Worm (Caenorhabditis elegans) whole organism, L3 larva: ENCODE results near the gene mrpl-16.

ENCODE experiments used
- R02D3.7 ChIP-seq: fragments of 150-350 bp; optimal IDR thresholded peaks from 2 replicates; lab custom pipeline; 2014; ENCODE audit warnings: missing biosample characterization, missing genetic modification characterization
- ZK546.5 ChIP-seq: sonication (generic microtip); optimal IDR thresholded peaks from 2 replicates; lab custom pipeline; 2017; ENCODE audit warnings: missing biosample characterization, missing genetic modification characterization
- aly-2 ChIP-seq: fragments of 150-350 bp; optimal IDR thresholded peaks from 2 replicates; lab custom pipeline; 2014; ENCODE audit warnings: missing biosample characterization, missing genetic modification characterization
- ama-1 ChIP-seq: fragments of 150-350 bp; optimal IDR thresholded peaks from 2 replicates; lab custom pipeline; 2018
- ceh-16 ChIP-seq: sonication (generic microtip); optimal IDR thresholded peaks from 2 replicates; lab custom pipeline; 2017; ENCODE audit warnings: missing biosample characterization, missing genetic modification characterization
- ceh-28 ChIP-seq: fragments of 150-350 bp; optimal IDR thresholded peaks from 2 replicates; lab custom pipeline; 2014; ENCODE audit warnings: missing biosample characterization, missing genetic modification reagents, missing genetic modification characterization
- ceh-82 ChIP-seq: fragments of 150-350 bp; optimal IDR thresholded peaks from 2 replicates; lab custom pipeline; 2014; ENCODE audit warnings: missing biosample characterization, missing genetic modification characterization
- ceh-9 ChIP-seq: sonication (generic microtip); optimal IDR thresholded peaks from 2 replicates; lab custom pipeline; 2018; ENCODE audit warnings: missing biosample characterization, missing genetic modification characterization
- daf-12 ChIP-seq: fragments of 150-350 bp; optimal IDR thresholded peaks from 2 replicates; lab custom pipeline; 2014; ENCODE audit warnings: missing biosample characterization, missing genetic modification reagents, missing genetic modification characterization
- egl-27 ChIP-seq: sonication (generic microtip); optimal IDR thresholded peaks from 4 replicates; lab custom pipeline; 2017; ENCODE audit warnings: missing biosample characterization, missing genetic modification reagents, missing genetic modification characterization
- egl-5 ChIP-seq: fragments of 150-350 bp; optimal IDR thresholded peaks from 2 replicates; lab custom pipeline; 2017; ENCODE audit warnings: missing biosample characterization, missing genetic modification reagents, missing genetic modification characterization, inconsistent platforms
- elt-1 ChIP-seq: fragments of 150-350 bp; optimal IDR thresholded peaks from 2 replicates; lab custom pipeline; 2014; ENCODE audit warnings: missing biosample characterization, missing genetic modification characterization
- elt-2 ChIP-seq: sonication (generic microtip); optimal IDR thresholded peaks from 2 replicates; lab custom pipeline; 2016; ENCODE audit warnings: missing genetic modification reagents, mild to moderate bottlenecking, missing genetic modification characterization, missing compliant biosample characterization
- elt-3 ChIP-seq, 3 experiments: fragments of 150-350 bp in 1 of 3; sonication (generic microtip) in 2 of 3; optimal IDR thresholded peaks; 2 replicates in 2 of 3; 4 replicates in 1 of 3; lab custom pipeline; 2014 to 2017; ENCODE audit warnings: missing biosample characterization in 3 of 3, missing genetic modification characterization in 3 of 3
- eor-1 ChIP-seq, 2 experiments: fragments of 150-350 bp; optimal IDR thresholded peaks; 2 replicates each; lab custom pipeline; 2014 to 2018; ENCODE audit warnings: missing biosample characterization in 2 of 2, missing genetic modification characterization in 2 of 2
- fkh-10 ChIP-seq: sonication (generic microtip); optimal IDR thresholded peaks from 2 replicates; lab custom pipeline; 2017; ENCODE audit warnings: missing biosample characterization, missing genetic modification reagents, missing genetic modification characterization
- fkh-2 ChIP-seq: fragments of 150-350 bp; optimal IDR thresholded peaks from 2 replicates; lab custom pipeline; 2014; ENCODE audit warnings: missing biosample characterization, missing genetic modification reagents, missing genetic modification characterization
- fos-1 ChIP-seq: fragments of 150-350 bp; optimal IDR thresholded peaks from 2 replicates; lab custom pipeline; 2014; ENCODE audit warnings: missing biosample characterization, missing genetic modification characterization
- hmg-11 ChIP-seq: sonication (generic microtip); optimal IDR thresholded peaks from 2 replicates; lab custom pipeline; 2016; ENCODE audit warnings: missing genetic modification characterization, missing compliant biosample characterization
- jun-1 ChIP-seq: fragments of 150-350 bp; optimal IDR thresholded peaks from 2 replicates; lab custom pipeline; 2014; ENCODE audit warnings: missing biosample characterization, missing genetic modification reagents, missing genetic modification characterization
- lin-15B ChIP-seq: fragments of 150-350 bp; optimal IDR thresholded peaks from 2 replicates; lab custom pipeline; 2014; ENCODE audit warnings: missing biosample characterization, missing genetic modification characterization
- lin-39 ChIP-seq: fragments of 150-350 bp; optimal IDR thresholded peaks from 2 replicates; lab custom pipeline; 2018; ENCODE audit warnings: missing biosample characterization, missing genetic modification reagents, missing genetic modification characterization
- lsy-12 ChIP-seq: sonication (generic microtip); optimal IDR thresholded peaks from 2 replicates; lab custom pipeline; 2016; ENCODE audit warnings: mild to moderate bottlenecking, missing genetic modification characterization, missing compliant biosample characterization
- mdl-1 ChIP-seq: fragments of 150-350 bp; optimal IDR thresholded peaks from 2 replicates; lab custom pipeline; 2014; ENCODE audit warnings: missing biosample characterization, missing genetic modification characterization
- mml-1 ChIP-seq: fragments of 150-350 bp; sonication (generic microtip); optimal IDR thresholded peaks from 3 replicates; lab custom pipeline; 2014; ENCODE audit warnings: missing biosample characterization, missing genetic modification characterization
- nfya-1 ChIP-seq: sonication (generic microtip); optimal IDR thresholded peaks from 2 replicates; lab custom pipeline; 2017; ENCODE audit warnings: missing genetic modification characterization, mild to moderate bottlenecking, missing compliant biosample characterization, antibody characterized with exemption, moderate library complexity; ENCODE audit not compliant: insufficient read depth
- nhr-11 ChIP-seq: fragments of 150-350 bp; optimal IDR thresholded peaks from 2 replicates; lab custom pipeline; 2014; ENCODE audit warnings: missing biosample characterization, missing genetic modification characterization
- nhr-12 ChIP-seq: fragments of 150-350 bp; optimal IDR thresholded peaks from 2 replicates; lab custom pipeline; 2014; ENCODE audit warnings: missing biosample characterization, missing genetic modification characterization
- nhr-23 ChIP-seq: fragments of 150-350 bp; optimal IDR thresholded peaks from 2 replicates; lab custom pipeline; 2014; ENCODE audit warnings: missing biosample characterization, missing genetic modification reagents, missing genetic modification characterization
- nhr-237 ChIP-seq: fragments of 150-350 bp; optimal IDR thresholded peaks from 2 replicates; lab custom pipeline; 2014; ENCODE audit warnings: missing biosample characterization, missing genetic modification characterization
- nhr-25 ChIP-seq: sonication (generic microtip); optimal IDR thresholded peaks from 2 replicates; lab custom pipeline; 2017; ENCODE audit warnings: missing biosample characterization, missing genetic modification characterization
- nhr-28 ChIP-seq: fragments of 150-350 bp; optimal IDR thresholded peaks from 2 replicates; lab custom pipeline; 2014; ENCODE audit warnings: missing biosample characterization, missing genetic modification characterization
- nhr-43 ChIP-seq: sonication (generic microtip); optimal IDR thresholded peaks from 2 replicates; lab custom pipeline; 2016; ENCODE audit warnings: mild to moderate bottlenecking, missing genetic modification characterization, missing compliant biosample characterization; ENCODE audit not compliant: poor library complexity, severe bottlenecking
- nhr-67 ChIP-seq: fragments of 150-350 bp; optimal IDR thresholded peaks from 2 replicates; lab custom pipeline; 2014; ENCODE audit warnings: missing biosample characterization, missing genetic modification characterization
- nhr-76 ChIP-seq: fragments of 150-350 bp; sonication (generic microtip); optimal IDR thresholded peaks from 5 replicates; lab custom pipeline; 2014; ENCODE audit warnings: missing biosample characterization, missing genetic modification characterization
- nhr-77 ChIP-seq: fragments of 150-350 bp; optimal IDR thresholded peaks from 2 replicates; lab custom pipeline; 2014; ENCODE audit warnings: missing biosample characterization, missing genetic modification characterization
- pha-4 ChIP-seq: fragments of 150-350 bp; optimal IDR thresholded peaks from 2 replicates; lab custom pipeline; 2014; ENCODE audit warnings: missing biosample characterization, missing genetic modification reagents, missing genetic modification characterization
- pqm-1 ChIP-seq: fragments of 150-350 bp; optimal IDR thresholded peaks from 2 replicates; lab custom pipeline; 2017; ENCODE audit warnings: missing biosample characterization, missing genetic modification characterization, inconsistent platforms
- sea-2 ChIP-seq: fragments of 150-350 bp; sonication (generic microtip); optimal IDR thresholded peaks from 4 replicates; lab custom pipeline; 2014; ENCODE audit warnings: missing biosample characterization, missing genetic modification reagents, missing genetic modification characterization
- skn-1 ChIP-seq: fragments of 150-350 bp; optimal IDR thresholded peaks from 2 replicates; lab custom pipeline; 2014; ENCODE audit warnings: missing biosample characterization, missing genetic modification characterization
- snpc-4 ChIP-seq: fragments of 150-350 bp; optimal IDR thresholded peaks from 2 replicates; lab custom pipeline; 2014; ENCODE audit warnings: missing biosample characterization, missing genetic modification characterization
- tbx-2 ChIP-seq: sonication (generic microtip); optimal IDR thresholded peaks from 2 replicates; lab custom pipeline; 2016; ENCODE audit warnings: mild to moderate bottlenecking, missing genetic modification characterization, missing compliant biosample characterization
- unc-39 ChIP-seq: sonication (generic microtip); optimal IDR thresholded peaks from 4 replicates; lab custom pipeline; 2017; ENCODE audit warnings: missing biosample characterization, missing genetic modification characterization
- unc-62 ChIP-seq: fragments of 150-350 bp; sonication (generic microtip); optimal IDR thresholded peaks from 4 replicates; lab custom pipeline; 2014; ENCODE audit warnings: missing biosample characterization, missing genetic modification reagents, missing genetic modification characterization
- zag-1 ChIP-seq: fragments of 150-350 bp; optimal IDR thresholded peaks from 2 replicates; lab custom pipeline; 2014; ENCODE audit warnings: missing biosample characterization, missing genetic modification characterization
- ztf-11 ChIP-seq: fragments of 150-350 bp; optimal IDR thresholded peaks from 2 replicates; lab custom pipeline; 2014; ENCODE audit warnings: missing biosample characterization, missing genetic modification characterization
- ztf-4 ChIP-seq: fragments of 150-350 bp; optimal IDR thresholded peaks from 2 replicates; lab custom pipeline; 2014; ENCODE audit warnings: missing biosample characterization, missing genetic modification characterization

Gene mrpl-16

DNA sequence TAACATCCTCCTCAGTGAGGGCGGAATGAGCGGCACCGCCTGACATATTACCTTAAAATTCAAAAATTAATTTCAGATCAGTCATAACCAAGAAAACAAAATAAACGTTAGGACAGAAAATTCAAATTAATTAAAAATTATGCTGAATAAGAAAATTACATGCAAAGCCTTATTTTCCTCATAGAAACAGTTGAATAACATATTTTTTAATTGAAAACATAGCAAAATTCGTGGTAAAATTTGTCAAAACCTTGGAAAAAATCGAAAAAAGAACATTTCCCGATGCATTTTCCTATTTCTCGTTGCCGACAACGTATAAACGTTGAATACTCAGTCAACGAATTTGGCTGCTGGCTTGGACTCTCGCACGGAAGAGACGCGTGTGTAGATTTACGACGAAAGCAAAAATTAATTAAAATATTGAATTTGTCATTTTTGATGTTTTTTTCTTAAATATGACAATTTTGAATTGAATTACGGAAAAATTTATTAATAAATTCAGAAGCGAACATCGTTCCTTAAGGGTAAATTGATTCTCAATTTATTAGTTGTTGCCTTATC is 49.9 kb downstream of the mrpl-16 start, which contains the start of the genes rps-0 and rbg-3:
rps-0 (minus strand) TSS at position 51 of the 561 bp plus-strand sequence.
rbg-3 (plus strand) TSS at position 424 of the 561 bp plus-strand sequence.
- TF ChIP-seq egl-27 (tag; lab: Kevin White, UChicago) (peak; percentile 51), snpc-4 (tag; lab: Kevin White, UChicago) (peak; percentile 84), ceh-16 (tag; lab: Kevin White, UChicago) (no peak), nhr-23 (peak; percentile 96), elt-2 (peak; percentile 63), nhr-12 (no peak), ceh-28 (tag; lab: Kevin White, UChicago) (peak; percentile 81), nhr-11 (tag; lab: Kevin White, UChicago) (peak; percentile 64), fkh-2 (tag; lab: Kevin White, UChicago) (no peak), hmg-11 (tag; lab: Kevin White, UChicago) (peak; percentile 75), mdl-1 (tag; lab: Kevin White, UChicago) (no peak), eor-1 (tag; optimal IDR thresholded peaks at IDR 0.05; lab: Kevin White, UChicago) (no peak), jun-1 (peak; percentile 86), egl-5 (tag; lab: Kevin White, UChicago) (peak; percentile 85), skn-1 (tag; lab: Kevin White, UChicago) (peak; percentile 62), ceh-82 (tag; lab: Kevin White, UChicago) (no peak), lin-39 (tag; lab: Kevin White, UChicago) (peak; percentile 93), nhr-43 (tag; lab: Kevin White, UChicago) (peak; percentile 82), elt-1 (tag; lab: Kevin White, UChicago) (peak; percentile 27), nhr-76 (tag; lab: Kevin White, UChicago) (no peak), pha-4 (tag; lab: Kevin White, UChicago) (peak; percentile 97), tbx-2 (peak; percentile 66), lsy-12 (tag; lab: Kevin White, UChicago) (peak; percentile 86), nhr-237 (no peak), ama-1 (lab: Kevin White, UChicago) (peak; percentile 41), nhr-25 (peak; percentile 92), nfya-1 (tag; lab: Kevin White, UChicago) (peak; percentile 96), lin-15B (tag; lab: Kevin White, UChicago) (peak; percentile 97), nhr-77 (tag; lab: Kevin White, UChicago) (peak; percentile 46), nhr-67 (tag; lab: Kevin White, UChicago) (no peak), daf-12 (no peak), fos-1 (tag; lab: Kevin White, UChicago) (no peak), R02D3.7 (tag; lab: Kevin White, UChicago) (peak; percentile 99), elt-3 (tag; optimal IDR thresholded peaks at IDR 0.05; lab: Kevin White, UChicago) (peak in 1 of 3 experiments; percentile 23), zag-1 (tag; lab: Kevin White, UChicago) (peak; percentile 13), ztf-11 (tag; lab: Kevin White, UChicago) (no peak), ceh-9 (tag; lab: Kevin White, UChicago) (no peak), unc-39 (no peak), mml-1 (tag; lab: Kevin White, UChicago) (no peak), nhr-28 (tag; lab: Kevin White, UChicago) (no peak), aly-2 (tag; lab: Kevin White, UChicago) (no peak), fkh-10 (peak; percentile 38), unc-62 (GFP tag; lab: Kevin White, UChicago) (peak; percentile 53), sea-2 (no peak), ztf-4 (tag; lab: Kevin White, UChicago) (no peak), pqm-1 (tag; lab: Kevin White, UChicago) (peak; percentile 69), ZK546.5 (peak; percentile 29)
